Fruit fly (Drosophila melanogaster) whole organism: Measurements from ENCODE around the gene Sirt1.

ENCODE experiments used
- CG8478 ChIP-seq: fragments of >200 bp; optimal IDR thresholded peaks from 2 replicates; lab custom pipeline; 2018; ENCODE audit warnings: inconsistent platforms
- Dll ChIP-seq: fragments of >200 bp; optimal IDR thresholded peaks from 2 replicates; lab custom pipeline; 2017
- EcR ChIP-seq, 2 experiments: fragments of >200 bp; optimal IDR thresholded peaks; 2 replicates each; lab custom pipeline; 2017; ENCODE audit warnings: missing biosample characterization in 2 of 2, missing genetic modification characterization in 2 of 2, missing genetic modification reagents in 2 of 2
- pan ChIP-seq: fragments of >200 bp; optimal IDR thresholded peaks from 2 replicates; lab custom pipeline; 2017
- psq ChIP-seq: fragments of >200 bp; optimal IDR thresholded peaks from 2 replicates; lab custom pipeline; 2017
- usp ChIP-seq: fragments of >200 bp; optimal IDR thresholded peaks from 2 replicates; lab custom pipeline; 2017; ENCODE audit warnings: missing biosample characterization, missing genetic modification characterization, mixed read lengths

DNA sequence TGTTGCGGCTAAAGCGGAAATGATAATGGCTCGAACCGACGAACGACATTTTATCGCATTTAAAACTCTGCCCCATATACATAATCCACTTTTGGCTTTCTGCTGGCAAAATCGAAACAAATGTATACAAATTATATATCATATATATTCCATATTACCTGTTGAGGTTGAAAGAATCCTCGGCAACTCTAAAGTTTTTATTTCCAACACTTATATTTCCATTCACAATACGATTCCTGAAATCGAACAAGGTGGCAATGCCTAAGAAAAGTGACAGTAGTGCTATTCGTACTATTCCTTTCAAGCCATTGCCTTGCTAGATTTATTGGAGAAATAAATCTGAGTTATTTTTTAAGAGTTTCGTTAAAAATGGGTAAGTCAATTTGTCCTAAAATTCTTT, 6.9 kb upstream of the Sirt1 start, which contains the start of gene Pk34A:
- TF ChIP-seq CG8478 (lab: Kevin White, UChicago) (no peak), pan (no peak), EcR (GFP tag; optimal IDR thresholded peaks at IDR 0.05; lab: Kevin White, UChicago) (no peak), psq (lab: Kevin White, UChicago) (no peak), Dll (no peak), usp (GFP tag; lab: Kevin White, UChicago) (no peak)
